Worm (Caenorhabditis elegans): Measurements from ENCODE around the gene spp-8.
A peak's percentile ranks its signal among the peaks of the same experiment; 100 is the strongest.

Gene spp-8

DNA sequence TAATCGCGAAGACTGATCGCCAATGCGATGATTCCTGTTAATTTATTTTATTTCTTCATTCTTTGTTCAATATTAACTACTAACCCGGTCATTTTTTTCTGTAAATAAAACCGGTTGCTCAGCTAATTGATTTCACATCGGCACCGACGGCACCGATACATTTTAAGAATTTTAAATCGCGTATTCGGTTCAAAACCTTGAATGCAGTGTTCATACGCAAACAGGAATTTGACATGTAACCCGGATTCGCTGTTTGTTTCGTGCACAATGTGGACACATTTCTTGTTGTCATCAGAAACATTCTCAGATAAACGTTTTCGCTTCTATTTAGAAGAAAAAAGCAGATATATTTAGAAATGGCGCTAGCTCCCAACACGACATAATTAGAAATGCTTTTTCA, 18.5 kb downstream of the spp-8 start:
- TF ChIP-seq sox-4 (tag; optimal IDR thresholded peaks at IDR 0.05) (no peak), fkh-4 (tag; optimal IDR thresholded peaks at IDR 0.05; ENCODE audit: borderline replicate concordance) (no peak), ceh-88 (GFP tag; IDR thresholded peaks at IDR 0.05) (no peak), C34B4.2 (tag; optimal IDR thresholded peaks at IDR 0.05) (no peak), hlh-17 (GFP tag; optimal IDR thresholded peaks at IDR 0.05; ENCODE audit: borderline replicate concordance) (no peak), ceh-8 (GFP tag; optimal IDR thresholded peaks at IDR 0.05) (no peak), pax-3 (tag; optimal IDR thresholded peaks at IDR 0.05) (no peak), lin-35 (GFP tag; optimal IDR thresholded peaks at IDR 0.05) (no peak), tlp-1 (tag; optimal IDR thresholded peaks at IDR 0.05) (no peak), blmp-1 (tag; optimal IDR thresholded peaks at IDR 0.05) (no peak), nhr-47 (tag; optimal IDR thresholded peaks at IDR 0.05) (no peak), fkh-8 (tag; optimal IDR thresholded peaks at IDR 0.05) (no peak), elt-2 (tag; optimal IDR thresholded peaks at IDR 0.05) (no peak), aha-1 (tag; optimal IDR thresholded peaks at IDR 0.05) (no peak), unc-98 (GFP tag; IDR thresholded peaks at IDR 0.05) (no peak), mep-1 (tag; optimal IDR thresholded peaks at IDR 0.05) (no peak)

DNA sequence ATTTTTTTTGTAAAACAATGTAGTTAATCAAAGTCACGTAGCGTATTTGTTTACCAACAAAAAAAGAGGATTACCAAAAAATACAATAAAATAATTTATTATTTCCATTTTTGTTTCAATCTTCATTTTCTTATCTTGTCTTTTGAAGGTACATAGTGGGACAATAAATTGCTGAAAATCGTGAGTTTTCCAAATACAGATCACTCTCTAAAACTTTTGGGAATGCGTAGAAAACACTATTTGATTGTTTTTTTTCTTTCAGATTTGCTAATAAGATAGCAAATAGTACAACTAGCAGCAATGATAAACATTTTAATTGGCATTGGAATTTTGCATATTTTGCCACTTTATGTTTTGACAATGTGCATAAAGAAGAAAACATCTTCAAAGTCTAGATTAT, 19.9 kb downstream of the spp-8 start, which contains the start of gene C28C12.1:
Gene C28C12.1 (plus strand): TSS at position 301 of the 400 bp plus-strand sequence.
- TF ChIP-seq pax-3 (tag; optimal IDR thresholded peaks at IDR 0.05) (no peak), nhr-84 (tag; optimal IDR thresholded peaks at IDR 0.05) (no peak), C16A3.4 (tag; optimal IDR thresholded peaks at IDR 0.05) (no peak), pqm-1 (tag; optimal IDR thresholded peaks at IDR 0.05) (no peak), nhr-85 (tag) (no peak), ces-1 (GFP tag; optimal IDR thresholded peaks at IDR 0.05) (no peak), swsn-7 (tag; optimal IDR thresholded peaks at IDR 0.05) (no peak), unc-86 (tag; optimal IDR thresholded peaks at IDR 0.05) (no peak), mdl-1 (tag; optimal IDR thresholded peaks at IDR 0.05) (no peak), mab-9 (GFP tag; IDR thresholded peaks at IDR 0.05) (no peak), hlh-4 (tag; optimal IDR thresholded peaks at IDR 0.05) (no peak), dpl-1 (GFP tag; optimal IDR thresholded peaks at IDR 0.05) (no peak), fos-1 (tag; optimal IDR thresholded peaks at IDR 0.05) (no peak), ztf-4 (tag; optimal IDR thresholded peaks at IDR 0.05) (no peak)

ce11 chrIV:8506034-8506433, 24.6 kb downstream of the spp-8 start:
- no peak for TF ChIP-seq ztf-11 (tag; optimal IDR thresholded peaks at IDR 0.05)
- TF ChIP-seq lin-13 (GFP tag; optimal IDR thresholded peaks at IDR 0.05): no peak
- no peak for TF ChIP-seq C34B4.2 (tag; optimal IDR thresholded peaks at IDR 0.05)
- TF ChIP-seq mab-9 (GFP tag; IDR thresholded peaks at IDR 0.05): no peak
- no peak for TF ChIP-seq jun-1 (tag; optimal IDR thresholded peaks at IDR 0.05)
- no peak for TF ChIP-seq mdl-1 (tag; optimal IDR thresholded peaks at IDR 0.05)
- TF ChIP-seq nhr-90 (tag; optimal IDR thresholded peaks at IDR 0.05; ENCODE audit: poor library complexity): no peak
- TF ChIP-seq rnt-1 (tag; optimal IDR thresholded peaks at IDR 0.05): no peak
- no peak for TF ChIP-seq hlh-17 (GFP tag; optimal IDR thresholded peaks at IDR 0.05; ENCODE audit: borderline replicate concordance)
- TF ChIP-seq ceh-8 (GFP tag; optimal IDR thresholded peaks at IDR 0.05): no peak

DNA sequence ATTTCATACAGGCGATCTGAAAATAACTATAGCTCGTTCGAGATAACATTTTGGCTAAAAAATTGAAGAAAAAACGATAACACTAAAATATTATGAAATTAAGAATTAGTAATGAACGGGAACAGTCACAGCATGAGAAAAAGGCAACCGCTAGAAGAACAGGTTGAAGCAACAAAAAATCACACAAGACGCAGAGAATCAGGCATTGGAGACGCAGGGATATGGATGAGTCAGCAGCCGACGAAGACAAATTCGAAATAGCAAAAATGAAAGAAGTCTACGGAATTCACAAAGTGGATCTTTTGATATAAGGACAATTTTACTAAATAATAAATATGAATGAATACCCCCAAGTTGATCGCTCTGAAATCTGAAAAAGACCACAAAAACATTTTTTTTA, 29.1 kb downstream of the spp-8 start, which contains the start of gene tag-77:
Gene tag-77 (minus strand): TSS at position 15 of the 400 bp plus-strand sequence.
- TF ChIP-seq zag-1 (tag; optimal IDR thresholded peaks at IDR 0.05) (no peak), lin-14 (GFP tag; optimal IDR thresholded peaks at IDR 0.05) (peak; percentile 27), fos-1 (tag; optimal IDR thresholded peaks at IDR 0.05) (peak; percentile 84), jun-1 (tag; optimal IDR thresholded peaks at IDR 0.05) (peak; percentile 32), elt-3 (tag; optimal IDR thresholded peaks at IDR 0.05) (peak in 1 of 6 experiments; percentile 2), blmp-1 (tag; optimal IDR thresholded peaks at IDR 0.05) (no peak), efl-1 (optimal IDR thresholded peaks at IDR 0.05) (peak; percentile 6 to 51), efl-1 (GFP tag; optimal IDR thresholded peaks at IDR 0.05 in 1 of 2) (no peak), lin-35 (GFP tag; optimal IDR thresholded peaks at IDR 0.05) (peak in 1 of 2 experiments; percentile 1), nhr-90 (tag; optimal IDR thresholded peaks at IDR 0.05; ENCODE audit: poor library complexity) (peak; percentile 20), rnt-1 (tag; optimal IDR thresholded peaks at IDR 0.05) (peak; percentile 14), ces-1 (GFP tag; optimal IDR thresholded peaks at IDR 0.05) (no peak)

Data from whole organism, L1 larva.